Fruit fly (Drosophila melanogaster) whole organism, embryonic: Measurements from ENCODE around the gene Ugt301D1.

ENCODE experiments used
- B-H2 ChIP-seq: fragments of 200-800 bp; sonication (Bioruptor generic); optimal IDR thresholded peaks from 2 replicates; lab custom pipeline; 2018; ENCODE audit warnings: missing biosample characterization, mild to moderate bottlenecking, missing genetic modification characterization
- BEAF-32 ChIP-seq: fragments of 200-800 bp; sonication (Bioruptor generic); optimal IDR thresholded peaks from 3 replicates; lab custom pipeline; 2017; ENCODE audit warnings: missing biosample characterization, missing genetic modification characterization, mild to moderate bottlenecking, moderate library complexity, missing genetic modification reagents
- BtbVII ChIP-seq: fragments of 200-800 bp; sonication (Bioruptor generic); optimal IDR thresholded peaks from 3 replicates; lab custom pipeline; 2017; ENCODE audit warnings: missing biosample characterization, mild to moderate bottlenecking, missing genetic modification characterization
- CG10209 ChIP-seq: fragments of 200-800 bp; sonication (Bioruptor generic); optimal IDR thresholded peaks from 3 replicates; lab custom pipeline; 2017; ENCODE audit warnings: missing biosample characterization, mild to moderate bottlenecking, missing genetic modification characterization, missing genetic modification reagents
- CG12299 ChIP-seq: fragments of 200-800 bp; sonication (Bioruptor generic); optimal IDR thresholded peaks from 2 replicates; lab custom pipeline; 2018; ENCODE audit warnings: missing biosample characterization, mild to moderate bottlenecking, missing genetic modification characterization
- CG12942 ChIP-seq: fragments of 200-800 bp; sonication (Bioruptor generic); optimal IDR thresholded peaks from 3 replicates; lab custom pipeline; 2016; ENCODE audit warnings: missing biosample characterization, missing genetic modification characterization
- CG13296 ChIP-seq: fragments of 200-800 bp; sonication (Bioruptor generic); optimal IDR thresholded peaks from 3 replicates; lab custom pipeline; 2018; ENCODE audit warnings: missing biosample characterization, mild to moderate bottlenecking, missing genetic modification characterization
- CG13624 ChIP-seq: fragments of 200-800 bp; sonication (Bioruptor generic); optimal IDR thresholded peaks from 2 replicates; lab custom pipeline; 2016; ENCODE audit warnings: missing biosample characterization, missing genetic modification characterization
- CG15269 ChIP-seq: fragments of 200-800 bp; sonication (Bioruptor generic); optimal IDR thresholded peaks from 2 replicates; lab custom pipeline; 2018; ENCODE audit warnings: missing biosample characterization, mild to moderate bottlenecking, missing genetic modification characterization, moderate library complexity
- CG17328 ChIP-seq: fragments of 200-800 bp; sonication (Bioruptor generic); IDR thresholded peaks from 2 replicates; pipeline ENCODE4 v1.3.6; 2022; ENCODE audit warnings: missing biosample characterization, missing genetic modification characterization
- CG2875 ChIP-seq: fragments of 200-800 bp; sonication (Bioruptor generic); optimal IDR thresholded peaks from 2 replicates; lab custom pipeline; 2017; ENCODE audit warnings: missing biosample characterization, mild to moderate bottlenecking, missing genetic modification characterization, missing genetic modification reagents
- CG31224 ChIP-seq: fragments of 200-800 bp; sonication (Bioruptor generic); IDR thresholded peaks from 2 replicates; pipeline ENCODE4 v1.3.6; 2022; ENCODE audit warnings: missing biosample characterization, missing genetic modification characterization
- CG32772 ChIP-seq: fragments of 200-800 bp; sonication (Bioruptor generic); IDR thresholded peaks from 2 replicates; pipeline ENCODE4 v1.3.6; 2022; ENCODE audit warnings: missing biosample characterization, missing genetic modification characterization
- CG34224 ChIP-seq: fragments of 200-800 bp; sonication (Bioruptor generic); IDR thresholded peaks from 3 replicates; pipeline ENCODE4 v1.3.6; 2022; ENCODE audit warnings: missing biosample characterization, missing genetic modification characterization; ENCODE audit not compliant: partially characterized antibody
- CG4328 ChIP-seq: fragments of 200-800 bp; sonication (Bioruptor generic); optimal IDR thresholded peaks from 3 replicates; lab custom pipeline; 2017; ENCODE audit warnings: missing biosample characterization, missing genetic modification reagents, missing genetic modification characterization
- CG6175 ChIP-seq: fragments of 200-800 bp; sonication (Bioruptor generic); IDR thresholded peaks from 3 replicates; pipeline ENCODE4 v1.3.6; 2022; ENCODE audit warnings: missing biosample characterization, missing genetic modification characterization
- CG7556 ChIP-seq: fragments of 200-800 bp; sonication (Bioruptor generic); optimal IDR thresholded peaks from 2 replicates; lab custom pipeline; 2017; ENCODE audit warnings: missing biosample characterization, mild to moderate bottlenecking, missing genetic modification characterization
- CG7963 ChIP-seq: fragments of 200-800 bp; sonication (Bioruptor generic); IDR thresholded peaks from 3 replicates; pipeline ENCODE4 v1.3.6; 2022; ENCODE audit warnings: missing biosample characterization, missing genetic modification characterization; ENCODE audit not compliant: partially characterized antibody
- CG9215 ChIP-seq: fragments of 200-800 bp; sonication (Bioruptor generic); IDR thresholded peaks from 2 replicates; pipeline ENCODE4 v1.3.6; 2022; ENCODE audit warnings: missing biosample characterization, missing genetic modification characterization
- Camta ChIP-seq: fragments of 200-800 bp; sonication (Bioruptor generic); optimal IDR thresholded peaks from 2 replicates; lab custom pipeline; 2016; ENCODE audit warnings: missing biosample characterization, missing genetic modification characterization
- D ChIP-seq, 2 experiments: fragments of 200-800 bp in 1 of 2; fragments of >200 bp in 1 of 2; sonication (Bioruptor generic) in 1 of 2; optimal IDR thresholded peaks; 2 replicates in 1 of 2; 3 replicates in 1 of 2; lab custom pipeline; 2017; ENCODE audit warnings: mild to moderate bottlenecking in 1 of 2, missing biosample characterization in 1 of 2, missing genetic modification characterization in 1 of 2, missing genetic modification reagents in 1 of 2
- Dip3 ChIP-seq: fragments of 200-800 bp; sonication (Bioruptor generic); optimal IDR thresholded peaks from 3 replicates; lab custom pipeline; 2016; ENCODE audit warnings: missing biosample characterization, missing genetic modification characterization
- Dref ChIP-seq: fragments of 200-800 bp; sonication (Bioruptor generic); IDR thresholded peaks from 2 replicates; pipeline ENCODE4 v1.3.6; 2022; ENCODE audit warnings: missing biosample characterization, missing genetic modification characterization
- E2f1 ChIP-seq: fragments of 200-800 bp; sonication (Bioruptor generic); IDR thresholded peaks from 2 replicates; pipeline ENCODE4 v1.3.6; 2022; ENCODE audit warnings: missing biosample characterization, missing genetic modification characterization
- ERR ChIP-seq: fragments of 200-800 bp; sonication (Bioruptor generic); optimal IDR thresholded peaks from 2 replicates; lab custom pipeline; 2016; ENCODE audit warnings: missing biosample characterization, missing genetic modification characterization
- MBD-R2 ChIP-seq: fragments of 200-800 bp; sonication (Bioruptor generic); IDR thresholded peaks from 2 replicates; pipeline ENCODE4 v1.3.6; 2022; ENCODE audit warnings: missing biosample characterization, missing genetic modification characterization
- Max ChIP-seq: fragments of 200-800 bp; sonication (Bioruptor generic); optimal IDR thresholded peaks from 2 replicates; lab custom pipeline; 2016; ENCODE audit warnings: missing biosample characterization, mild to moderate bottlenecking, missing genetic modification characterization
- Myb ChIP-seq: fragments of 200-800 bp; sonication (Bioruptor generic); optimal IDR thresholded peaks from 2 replicates; lab custom pipeline; 2016; ENCODE audit warnings: missing biosample characterization, missing genetic modification characterization
- NC2β ChIP-seq: fragments of 200-800 bp; sonication (Bioruptor generic); optimal IDR thresholded peaks from 2 replicates; lab custom pipeline; 2016; ENCODE audit warnings: missing biosample characterization, missing genetic modification characterization
- Opbp ChIP-seq: fragments of 200-800 bp; sonication (Bioruptor generic); IDR thresholded peaks from 3 replicates; pipeline ENCODE4 v1.3.6; 2022; ENCODE audit warnings: missing biosample characterization, missing genetic modification characterization; ENCODE audit not compliant: partially characterized antibody
- Six4 ChIP-seq: fragments of 200-800 bp; sonication (Bioruptor generic); optimal IDR thresholded peaks from 2 replicates; lab custom pipeline; 2016; ENCODE audit warnings: missing biosample characterization, missing genetic modification characterization
- Sry-β ChIP-seq: fragments of 200-800 bp; sonication (Bioruptor generic); optimal IDR thresholded peaks from 2 replicates; lab custom pipeline; 2018; ENCODE audit warnings: missing biosample characterization, mild to moderate bottlenecking, missing genetic modification characterization, moderate library complexity
- ato ChIP-seq: fragments of 200-800 bp; sonication (Bioruptor generic); IDR thresholded peaks from 2 replicates; pipeline ENCODE4 v1.3.6; 2022; ENCODE audit warnings: missing biosample characterization, missing genetic modification characterization; ENCODE audit not compliant: partially characterized antibody
- bab2 ChIP-seq: fragments of 200-800 bp; sonication (Bioruptor generic); optimal IDR thresholded peaks from 2 replicates; lab custom pipeline; 2016; ENCODE audit warnings: missing biosample characterization, missing genetic modification characterization
- bcd ChIP-seq: fragments of 200-800 bp; sonication (Bioruptor generic); optimal IDR thresholded peaks from 2 replicates; lab custom pipeline; 2017; ENCODE audit warnings: missing biosample characterization, mild to moderate bottlenecking, missing genetic modification characterization
- corto ChIP-seq: fragments of 200-800 bp; sonication (Bioruptor generic); optimal IDR thresholded peaks from 2 replicates; lab custom pipeline; 2016; ENCODE audit warnings: missing biosample characterization, mild to moderate bottlenecking, missing genetic modification characterization, moderate library complexity
- dysf ChIP-seq: fragments of 200-800 bp; sonication (Bioruptor generic); IDR thresholded peaks from 3 replicates; pipeline ENCODE4 v1.3.6; 2022; ENCODE audit warnings: missing biosample characterization, missing genetic modification characterization
- h ChIP-seq: fragments of >200 bp; optimal IDR thresholded peaks from 2 replicates; lab custom pipeline; 2017
- ken ChIP-seq: fragments of 200-800 bp; sonication (Bioruptor generic); IDR thresholded peaks from 3 replicates; pipeline ENCODE4 v1.3.6; 2022; ENCODE audit warnings: missing biosample characterization, missing genetic modification characterization
- maf-S ChIP-seq: fragments of 200-800 bp; sonication (Bioruptor generic); optimal IDR thresholded peaks from 2 replicates; lab custom pipeline; 2016; ENCODE audit warnings: missing biosample characterization, missing genetic modification characterization
- nom ChIP-seq: fragments of 200-800 bp; sonication (Bioruptor generic); optimal IDR thresholded peaks from 2 replicates; lab custom pipeline; 2017; ENCODE audit warnings: missing biosample characterization, missing genetic modification characterization, mild to moderate bottlenecking, moderate library complexity, missing genetic modification reagents
- p53 ChIP-seq: fragments of 200-800 bp; sonication (Bioruptor generic); optimal IDR thresholded peaks from 2 replicates; lab custom pipeline; 2016; ENCODE audit warnings: missing biosample characterization, missing genetic modification characterization
- tap ChIP-seq: fragments of 200-800 bp; optimal IDR thresholded peaks from 3 replicates; lab custom pipeline; 2019; ENCODE audit warnings: missing biosample characterization, mild to moderate bottlenecking, missing genetic modification characterization, moderate library complexity
- tio ChIP-seq: fragments of 200-800 bp; sonication (Bioruptor generic); optimal IDR thresholded peaks from 2 replicates; lab custom pipeline; 2017; ENCODE audit warnings: missing biosample characterization, missing genetic modification characterization, inconsistent platforms
- tll ChIP-seq, 2 experiments: fragments of 200-800 bp in 1 of 2; fragments of >200 bp in 1 of 2; sonication (Bioruptor generic) in 1 of 2; optimal IDR thresholded peaks; 2 replicates each; lab custom pipeline; 2017 to 2019; ENCODE audit warnings: missing biosample characterization in 2 of 2, missing genetic modification characterization in 2 of 2, mild to moderate bottlenecking in 1 of 2, moderate library complexity in 1 of 2
- tna ChIP-seq: fragments of 200-800 bp; sonication (Bioruptor generic); IDR thresholded peaks from 2 replicates; pipeline ENCODE4 v1.3.6; 2022; ENCODE audit warnings: missing biosample characterization, missing genetic modification characterization; ENCODE audit not compliant: partially characterized antibody
- usp ChIP-seq: fragments of >200 bp; optimal IDR thresholded peaks from 2 replicates; lab custom pipeline; 2017; ENCODE audit warnings: missing biosample characterization, missing genetic modification characterization
- zen2 ChIP-seq: fragments of 200-800 bp; sonication (Bioruptor generic); IDR thresholded peaks from 3 replicates; pipeline ENCODE4 v1.3.6; 2022; ENCODE audit warnings: missing biosample characterization, missing genetic modification characterization; ENCODE audit not compliant: partially characterized antibody

Gene Ugt301D1

DNA sequence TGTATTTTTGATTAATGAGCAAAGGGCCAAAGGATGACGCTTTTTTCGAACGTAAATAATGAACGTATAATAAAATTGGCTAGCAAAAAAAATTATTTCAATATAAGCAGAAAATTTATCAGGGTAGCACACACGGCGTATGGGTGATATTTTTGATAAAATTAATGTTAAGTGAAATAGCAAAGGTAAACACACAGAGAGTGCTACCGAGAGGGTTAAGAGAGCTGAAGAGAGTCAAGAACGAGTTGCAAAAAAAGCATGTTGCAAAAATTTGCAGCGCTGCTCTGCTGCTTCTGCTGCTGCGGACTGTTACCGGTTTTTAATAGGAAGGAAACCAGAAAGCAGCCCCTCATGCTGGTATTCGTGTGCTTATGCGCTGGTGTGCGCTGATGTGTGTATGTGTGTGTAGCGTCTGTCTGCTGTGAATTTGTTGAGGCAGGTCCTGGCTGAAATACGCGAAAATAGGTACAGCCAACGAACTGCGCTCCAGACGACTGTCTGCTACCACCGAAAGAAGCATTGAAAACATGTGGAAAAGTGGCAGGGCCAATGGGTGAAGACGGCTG, 39.7 kb upstream of the Ugt301D1 start:
- TF ChIP-seq ato (GFP tag; lab: Robert Waterston, UW): no peak
- no peak for TF ChIP-seq Max (GFP tag; lab: Kevin White, UChicago)
- TF ChIP-seq CG12299 (tag; lab: Kevin White, UChicago): no peak
- no peak for TF ChIP-seq maf-S (GFP tag; lab: Kevin White, UChicago)
- peak; percentile 15 for TF ChIP-seq nom (GFP tag; lab: Kevin White, UChicago)
- no peak for TF ChIP-seq tll (GFP tag; optimal IDR thresholded peaks at IDR 0.05; lab: Kevin White, UChicago)

DNA sequence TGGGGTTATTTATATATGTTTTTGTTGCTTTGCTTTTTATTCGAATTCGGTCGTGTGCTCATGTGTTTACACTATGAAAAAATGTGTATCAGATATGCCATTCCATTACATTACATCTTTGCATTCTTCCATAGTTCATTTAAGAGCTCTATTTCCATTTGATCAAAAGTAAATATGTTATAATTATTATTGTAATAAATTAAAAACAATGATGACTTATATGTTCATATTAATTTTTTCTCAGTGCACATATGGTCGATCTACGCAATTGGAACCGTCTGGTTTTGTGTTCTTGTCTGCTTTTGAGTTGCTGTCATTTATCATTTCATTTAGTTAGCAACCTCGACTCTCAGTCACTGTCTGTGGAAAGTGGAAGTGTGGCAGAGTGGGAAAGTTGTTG, 31.9 kb upstream of the Ugt301D1 start:
- peak; percentile 95 for TF ChIP-seq CG17328 (GFP tag; lab: Robert Waterston, UW)
- TF ChIP-seq Opbp (GFP tag; lab: Robert Waterston, UW): no peak
- TF ChIP-seq E2f1 (GFP tag; lab: Robert Waterston, UW): peak; percentile 91
- peak; percentile 59 for TF ChIP-seq Camta (GFP tag; lab: Kevin White, UChicago)
- TF ChIP-seq CG12942 (GFP tag; lab: Kevin White, UChicago): peak; percentile 77
- TF ChIP-seq h (lab: Kevin White, UChicago): no peak
- TF ChIP-seq CG2875 (GFP tag; lab: Kevin White, UChicago): peak; percentile 87
- TF ChIP-seq CG13624 (GFP tag; lab: Kevin White, UChicago): no peak
- peak; percentile 55 for TF ChIP-seq bab2 (GFP tag; lab: Kevin White, UChicago)
- peak; percentile 76; the same call in 2 of the 3 replicates for TF ChIP-seq CG6175 (GFP tag; lab: Robert Waterston, UW)
- peak; percentile 70 for TF ChIP-seq CG13296 (GFP tag; lab: Kevin White, UChicago)
- no peak for TF ChIP-seq CG7963 (GFP tag; lab: Robert Waterston, UW)
- TF ChIP-seq BtbVII: peak; percentile 74
- TF ChIP-seq dysf (GFP tag; lab: Robert Waterston, UW): peak; percentile 94
- TF ChIP-seq CG15269 (tag; lab: Kevin White, UChicago): no peak
- no peak for TF ChIP-seq Myb
- no peak for TF ChIP-seq D (optimal IDR thresholded peaks at IDR 0.05; lab: Kevin White, UChicago)
- peak; percentile 89 for TF ChIP-seq D (GFP tag; optimal IDR thresholded peaks at IDR 0.05; lab: Kevin White, UChicago)
- TF ChIP-seq CG10209: peak; percentile 87
- peak; percentile 33 for TF ChIP-seq B-H2 (GFP tag; lab: Kevin White, UChicago)
- no peak for TF ChIP-seq CG34224 (GFP tag; lab: Robert Waterston, UW)
- TF ChIP-seq CG32772 (GFP tag; lab: Robert Waterston, UW): peak; percentile 92; the same call in 1 of the 2 replicates
- peak; percentile 83; the same call in 2 of the 3 replicates for TF ChIP-seq ken
- peak; percentile 26 for TF ChIP-seq NC2β (GFP tag; lab: Kevin White, UChicago)
- TF ChIP-seq MBD-R2: peak; percentile 67
- no peak for TF ChIP-seq corto (GFP tag; lab: Kevin White, UChicago)
- TF ChIP-seq ERR (GFP tag; lab: Kevin White, UChicago): no peak
- peak; percentile 78 for TF ChIP-seq tio (GFP tag; lab: Kevin White, UChicago)
- peak; percentile 92 for TF ChIP-seq CG7556 (GFP tag; lab: Kevin White, UChicago)
- TF ChIP-seq zen2 (GFP tag; lab: Robert Waterston, UW): no peak
- peak; percentile 57 for TF ChIP-seq Sry-β (GFP tag; lab: Kevin White, UChicago)
- TF ChIP-seq usp (GFP tag; lab: Kevin White, UChicago): no peak
- TF ChIP-seq Dip3 (GFP tag; lab: Kevin White, UChicago): peak; percentile 28
- no peak for TF ChIP-seq Dref (GFP tag; lab: Robert Waterston, UW)
- peak; percentile 84 for TF ChIP-seq bcd (GFP tag; lab: Kevin White, UChicago)
- TF ChIP-seq CG9215 (GFP tag; lab: Robert Waterston, UW): peak; percentile 76
- TF ChIP-seq CG4328 (GFP tag; lab: Kevin White, UChicago): peak; percentile 67
- no peak for TF ChIP-seq BEAF-32 (GFP tag; lab: Kevin White, UChicago)
- peak; percentile 91 for TF ChIP-seq tap (tag; lab: Kevin White, UChicago)
- no peak for TF ChIP-seq p53 (GFP tag; lab: Kevin White, UChicago)
- peak; percentile 82 for TF ChIP-seq CG31224 (GFP tag; lab: Robert Waterston, UW)
- TF ChIP-seq tna (GFP tag; lab: Robert Waterston, UW): no peak
- peak; percentile 89 for TF ChIP-seq Six4 (GFP tag; lab: Kevin White, UChicago)
